Worm (Caenorhabditis elegans) whole organism, L1 larva: Measurements from ENCODE around the gene R57.2.
"Not testable (repeated sequence)": the region's sequence is repeated elsewhere in the genome, so short reads cannot be mapped to it uniquely, and the experiment has no call there.

ENCODE experiments used
- C34B4.2 ChIP-seq: sonication (generic microtip); optimal IDR thresholded peaks from 2 replicates; lab custom pipeline; 2017; ENCODE audit warnings: mild to moderate bottlenecking, missing genetic modification characterization, missing compliant biosample characterization
- aha-1 ChIP-seq: fragments of 150-350 bp; optimal IDR thresholded peaks from 2 replicates; lab custom pipeline; 2014; ENCODE audit warnings: missing biosample characterization, missing genetic modification characterization
- alr-1 ChIP-seq: fragments of 200-800 bp; sonication (Bioruptor generic); optimal IDR thresholded peaks from 2 replicates; lab custom pipeline; 2018; ENCODE audit warnings: borderline replicate concordance, mild to moderate bottlenecking, missing genetic modification characterization, missing compliant biosample characterization
- aly-2 ChIP-seq: fragments of 150-350 bp; optimal IDR thresholded peaks from 2 replicates; lab custom pipeline; 2014; ENCODE audit warnings: missing biosample characterization, missing genetic modification characterization
- ama-1 ChIP-seq: fragments of 150-350 bp; optimal IDR thresholded peaks from 2 replicates; lab custom pipeline; 2014
- blmp-1 ChIP-seq: fragments of 150-350 bp; optimal IDR thresholded peaks from 2 replicates; lab custom pipeline; 2014; ENCODE audit warnings: missing biosample characterization, missing genetic modification characterization
- ceh-82 ChIP-seq, 3 experiments: fragments of 150-350 bp in 1 of 3; sonication (generic microtip) in 2 of 3; optimal IDR thresholded peaks; 2 replicates each; lab custom pipeline; 2014 to 2017; ENCODE audit warnings: missing biosample characterization in 3 of 3, missing genetic modification characterization in 3 of 3
- dsc-1 ChIP-seq: sonication (generic microtip); optimal IDR thresholded peaks from 2 replicates; lab custom pipeline; 2016; ENCODE audit warnings: mild to moderate bottlenecking, missing genetic modification characterization, missing compliant biosample characterization
- elt-2 ChIP-seq: sonication (generic microtip); optimal IDR thresholded peaks from 2 replicates; lab custom pipeline; 2016; ENCODE audit warnings: missing genetic modification characterization, mild to moderate bottlenecking, inconsistent platforms, missing compliant biosample characterization, missing genetic modification reagents
- elt-3 ChIP-seq, 6 experiments: fragments of 150-350 bp in 1 of 6; sonication (generic microtip); optimal IDR thresholded peaks; 2 replicates each; lab custom pipeline; 2017 to 2018; ENCODE audit warnings: missing biosample characterization in 6 of 6, missing genetic modification characterization in 6 of 6, inconsistent platforms in 1 of 6
- ets-5 ChIP-seq: fragments of 200-800 bp; sonication (Bioruptor generic); IDR thresholded peaks from 2 replicates; pipeline ENCODE4 v1.3.6; 2022; ENCODE audit warnings: missing genetic modification characterization, missing compliant biosample characterization
- fkh-10 ChIP-seq: sonication (generic microtip); optimal IDR thresholded peaks from 2 replicates; lab custom pipeline; 2017; ENCODE audit warnings: missing biosample characterization, missing genetic modification reagents, missing genetic modification characterization
- fos-1 ChIP-seq: fragments of 150-350 bp; optimal IDR thresholded peaks from 2 replicates; lab custom pipeline; 2014; ENCODE audit warnings: missing biosample characterization, missing genetic modification characterization
- grh-1 ChIP-seq: fragments of 200-800 bp; sonication (Bioruptor generic); IDR thresholded peaks from 2 replicates; pipeline ENCODE4 v1.3.6; 2022; ENCODE audit warnings: missing genetic modification reagents, missing genetic modification characterization, missing compliant biosample characterization
- hpl-2 ChIP-seq: fragments of 150-350 bp; optimal IDR thresholded peaks from 2 replicates; lab custom pipeline; 2014; ENCODE audit warnings: missing biosample characterization, missing genetic modification reagents, missing genetic modification characterization
- irx-1 ChIP-seq: sonication (generic microtip); optimal IDR thresholded peaks from 2 replicates; lab custom pipeline; 2016; ENCODE audit warnings: missing genetic modification characterization, missing compliant biosample characterization
- isw-1 ChIP-seq: fragments of 200-800 bp; sonication (Bioruptor generic); IDR thresholded peaks from 2 replicates; pipeline ENCODE4 v1.3.6; 2022; ENCODE audit warnings: missing genetic modification characterization, missing compliant biosample characterization
- lin-13 ChIP-seq: fragments of 150-350 bp; optimal IDR thresholded peaks from 2 replicates; lab custom pipeline; 2014; ENCODE audit warnings: missing biosample characterization, missing genetic modification reagents, missing genetic modification characterization
- lin-14 ChIP-seq: fragments of 200-800 bp; sonication (Bioruptor generic); optimal IDR thresholded peaks from 2 replicates; lab custom pipeline; 2018; ENCODE audit warnings: mild to moderate bottlenecking, missing genetic modification characterization, moderate library complexity, missing compliant biosample characterization
- lin-35 ChIP-seq, 2 experiments: fragments of 150-350 bp; optimal IDR thresholded peaks; 2 replicates each; lab custom pipeline; 2014; ENCODE audit warnings: missing biosample characterization in 2 of 2, missing genetic modification characterization in 2 of 2, missing genetic modification reagents in 2 of 2
- mab-9 ChIP-seq: fragments of 200-800 bp; sonication (Bioruptor generic); IDR thresholded peaks from 2 replicates; pipeline ENCODE4 v1.3.6; 2022; ENCODE audit warnings: missing genetic modification reagents, missing genetic modification characterization, missing compliant biosample characterization
- mdl-1 ChIP-seq, 2 experiments: fragments of 150-350 bp; optimal IDR thresholded peaks; 2 replicates each; lab custom pipeline; 2014 to 2017; ENCODE audit warnings: missing biosample characterization in 2 of 2, missing genetic modification characterization in 2 of 2, inconsistent platforms in 1 of 2
- mep-1 ChIP-seq: fragments of 150-350 bp; optimal IDR thresholded peaks from 2 replicates; lab custom pipeline; 2014; ENCODE audit warnings: missing biosample characterization, missing genetic modification characterization
- nhr-19 ChIP-seq: fragments of 200-800 bp; sonication (Bioruptor generic); conservative IDR thresholded peaks from 2 replicates; pipeline ENCODE4 v1.3.6; 2022; ENCODE audit warnings: missing genetic modification characterization, missing compliant biosample characterization
- nhr-47 ChIP-seq: sonication (generic microtip); optimal IDR thresholded peaks from 2 replicates; lab custom pipeline; 2016; ENCODE audit warnings: mild to moderate bottlenecking, missing genetic modification characterization, moderate library complexity, missing compliant biosample characterization
- nhr-84 ChIP-seq: sonication (generic microtip); optimal IDR thresholded peaks from 2 replicates; lab custom pipeline; 2017; ENCODE audit warnings: missing biosample characterization, missing genetic modification characterization
- nhr-85 ChIP-seq: sonication (generic microtip); peaks from one replicate; lab custom pipeline; 2016; ENCODE audit warnings: missing genetic modification characterization, inconsistent platforms, missing compliant biosample characterization
- nhr-90 ChIP-seq: sonication (generic microtip); optimal IDR thresholded peaks from 2 replicates; lab custom pipeline; 2016; ENCODE audit warnings: mild to moderate bottlenecking, missing genetic modification characterization, missing compliant biosample characterization; ENCODE audit not compliant: poor library complexity
- pag-3 ChIP-seq: sonication (generic microtip); optimal IDR thresholded peaks from 2 replicates; lab custom pipeline; 2017; ENCODE audit warnings: missing genetic modification characterization, mild to moderate bottlenecking, missing compliant biosample characterization, antibody characterized with exemption, borderline replicate concordance; ENCODE audit not compliant: insufficient read depth
- pax-3 ChIP-seq: fragments of 200-800 bp; sonication (Bioruptor generic); optimal IDR thresholded peaks from 2 replicates; lab custom pipeline; 2018; ENCODE audit warnings: mild to moderate bottlenecking, missing genetic modification characterization, moderate library complexity, missing compliant biosample characterization
- pqm-1 ChIP-seq: sonication (generic microtip); optimal IDR thresholded peaks from 3 replicates; lab custom pipeline; 2017; ENCODE audit warnings: missing biosample characterization, missing genetic modification characterization
- skn-1 ChIP-seq: fragments of 150-350 bp; optimal IDR thresholded peaks from 2 replicates; lab custom pipeline; 2014; ENCODE audit warnings: missing biosample characterization, missing genetic modification characterization
- snpc-4 ChIP-seq: fragments of 150-350 bp; optimal IDR thresholded peaks from 2 replicates; lab custom pipeline; 2014; ENCODE audit warnings: missing biosample characterization, missing genetic modification characterization
- sptf-1 ChIP-seq: fragments of 150-350 bp; optimal IDR thresholded peaks from 2 replicates; lab custom pipeline; 2014; ENCODE audit warnings: missing biosample characterization, missing genetic modification characterization
- tbx-2 ChIP-seq: sonication (generic microtip); optimal IDR thresholded peaks from 2 replicates; lab custom pipeline; 2016; ENCODE audit warnings: missing genetic modification characterization, missing compliant biosample characterization
- tlp-1 ChIP-seq: fragments of 150-350 bp; optimal IDR thresholded peaks from 2 replicates; lab custom pipeline; 2014; ENCODE audit warnings: missing biosample characterization, missing genetic modification characterization
- unc-62 ChIP-seq: fragments of 150-350 bp; optimal IDR thresholded peaks from 2 replicates; lab custom pipeline; 2014; ENCODE audit warnings: missing biosample characterization, missing genetic modification reagents, missing genetic modification characterization
- vab-15 ChIP-seq: sonication (generic microtip); optimal IDR thresholded peaks from 2 replicates; lab custom pipeline; 2017; ENCODE audit warnings: missing genotype, mild to moderate bottlenecking, missing genetic modification characterization, missing compliant biosample characterization
- zag-1 ChIP-seq: fragments of 150-350 bp; optimal IDR thresholded peaks from 2 replicates; lab custom pipeline; 2014; ENCODE audit warnings: missing biosample characterization, missing genetic modification characterization
- ztf-11 ChIP-seq, 2 experiments: sonication (generic microtip); optimal IDR thresholded peaks; 2 replicates each; lab custom pipeline; 2016 to 2017; ENCODE audit warnings: missing genetic modification characterization in 2 of 2, missing biosample characterization in 1 of 2, missing compliant biosample characterization in 1 of 2
- ztf-4 ChIP-seq: fragments of 150-350 bp; optimal IDR thresholded peaks from 2 replicates; lab custom pipeline; 2014; ENCODE audit warnings: missing biosample characterization, missing genetic modification characterization

The R57.2 gene

ce11 chrX:309076-309475 lies 12.0 kb downstream of the R57.2 start:
- TF ChIP-seq lin-14 (no peak), hpl-2 (GFP tag; lab: Kevin White, UChicago) (no peak), sptf-1 (no peak), ets-5 (GFP tag; lab: Robert Waterston, UW) (no peak), fos-1 (tag; lab: Kevin White, UChicago) (no peak), fkh-10 (GFP tag; lab: Kevin White, UChicago) (peak; percentile 67)

ce11 chrX:311211-311610 lies 14.2 kb downstream of the R57.2 start, which contains the start of gene nlp-64:
nlp-64 (minus strand) TSS chrX:311311.
- TF ChIP-seq grh-1 (GFP tag; lab: Robert Waterston, UW) (no peak), zag-1 (no peak), unc-62 (GFP tag; lab: Kevin White, UChicago) (no peak), ztf-4 (tag; lab: Kevin White, UChicago) (no peak), nhr-85 (tag; lab: Kevin White, UChicago) (no peak), tbx-2 (no peak), irx-1 (tag; lab: Kevin White, UChicago) (no peak), ama-1 (lab: Kevin White, UChicago) (no peak), ceh-82 (tag; optimal IDR thresholded peaks at IDR 0.05; lab: Kevin White, UChicago) (no peak), elt-3 (tag; optimal IDR thresholded peaks at IDR 0.05; lab: Kevin White, UChicago) (no peak), alr-1 (tag; lab: Kevin White, UChicago) (no peak), aha-1 (tag; lab: Kevin White, UChicago) (no peak), nhr-84 (tag; lab: Kevin White, UChicago) (no peak), mdl-1 (tag; optimal IDR thresholded peaks at IDR 0.05; lab: Kevin White, UChicago) (no peak), ztf-11 (tag; optimal IDR thresholded peaks at IDR 0.05; lab: Kevin White, UChicago) (no peak), mab-9 (no peak), skn-1 (tag; lab: Kevin White, UChicago) (no peak), vab-15 (no peak), fos-1 (tag; lab: Kevin White, UChicago) (no peak)
- TF ChIP-seq, all 84 proteins: peak for 0

ce11 chrX:312238-312637 lies 15.2 kb downstream of the R57.2 start:
- TF ChIP-seq tlp-1 (tag; lab: Kevin White, UChicago) (no peak), elt-2 (tag; lab: Kevin White, UChicago) (peak; percentile 39), C34B4.2 (tag; lab: Kevin White, UChicago) (no peak), elt-3 (tag; optimal IDR thresholded peaks at IDR 0.05; lab: Kevin White, UChicago) (peak in 1 of 6 experiments; percentile 51), lin-35 (GFP tag; optimal IDR thresholded peaks at IDR 0.05; lab: Kevin White, UChicago) (peak in 1 of 2 experiments; percentile 40)

ce11 chrX:312908-313307 lies 15.9 kb downstream of the R57.2 start, which contains the start of gene M02E1.4:
M02E1.4 (plus strand) TSS chrX:313274.
- TF ChIP-seq dsc-1 (tag; lab: Kevin White, UChicago) = no peak
- peak; percentile 43 for TF ChIP-seq elt-2 (tag; lab: Kevin White, UChicago)
- TF ChIP-seq mdl-1 (tag; optimal IDR thresholded peaks at IDR 0.05; lab: Kevin White, UChicago) = no peak
- TF ChIP-seq lin-35 (GFP tag; optimal IDR thresholded peaks at IDR 0.05; lab: Kevin White, UChicago) = peak in 1 of 2 experiments; percentile 23

ce11 chrX:322223-322622 lies 25.2 kb downstream of the R57.2 start, which contains the start of gene M02E1.3:
M02E1.3 (plus strand) TSS chrX:322523.
- TF ChIP-seq sptf-1; ets-5 (GFP tag; lab: Robert Waterston, UW); skn-1 (tag; lab: Kevin White, UChicago): not testable (repeated sequence)

- TF ChIP-seq pqm-1 (tag; lab: Kevin White, UChicago) = no peak
- TF ChIP-seq pax-3 = no peak
- peak; percentile 62 for TF ChIP-seq isw-1
- peak; percentile 25 for TF ChIP-seq irx-1 (tag; lab: Kevin White, UChicago)
- TF ChIP-seq nhr-84 (tag; lab: Kevin White, UChicago) = no peak
- TF ChIP-seq aly-2 (tag; lab: Kevin White, UChicago) = no peak
- TF ChIP-seq grh-1 (GFP tag; lab: Robert Waterston, UW) = no peak
- TF ChIP-seq zag-1 = no peak
- no peak for TF ChIP-seq alr-1 (tag; lab: Kevin White, UChicago)
- TF ChIP-seq nhr-47 (tag; lab: Kevin White, UChicago) = peak; percentile 74
- TF ChIP-seq lin-13 (GFP tag; lab: Kevin White, UChicago) = no peak
- no peak for TF ChIP-seq pag-3 (tag; lab: Kevin White, UChicago)
- peak; percentile 17 for TF ChIP-seq snpc-4 (tag; lab: Kevin White, UChicago)
- TF ChIP-seq mdl-1 (tag; optimal IDR thresholded peaks at IDR 0.05; lab: Kevin White, UChicago) = peak; percentile 32 to 86
- TF ChIP-seq elt-3 (tag; optimal IDR thresholded peaks at IDR 0.05; lab: Kevin White, UChicago) = no peak
- TF ChIP-seq mep-1 = peak; percentile 45
- TF ChIP-seq nhr-19 (GFP tag; lab: Robert Waterston, UW) = peak; percentile 31; the same call in 1 of the 2 replicates
- no peak for TF ChIP-seq nhr-90 (tag; lab: Kevin White, UChicago)
- no peak for TF ChIP-seq blmp-1 (tag; lab: Kevin White, UChicago)
Measured at ce11 chrX:324021-324420, 27.0 kb downstream of the R57.2 start.
